Worm (Caenorhabditis elegans): ENCODE results near the gene amdh-1.

Gene amdh-1

DNA sequence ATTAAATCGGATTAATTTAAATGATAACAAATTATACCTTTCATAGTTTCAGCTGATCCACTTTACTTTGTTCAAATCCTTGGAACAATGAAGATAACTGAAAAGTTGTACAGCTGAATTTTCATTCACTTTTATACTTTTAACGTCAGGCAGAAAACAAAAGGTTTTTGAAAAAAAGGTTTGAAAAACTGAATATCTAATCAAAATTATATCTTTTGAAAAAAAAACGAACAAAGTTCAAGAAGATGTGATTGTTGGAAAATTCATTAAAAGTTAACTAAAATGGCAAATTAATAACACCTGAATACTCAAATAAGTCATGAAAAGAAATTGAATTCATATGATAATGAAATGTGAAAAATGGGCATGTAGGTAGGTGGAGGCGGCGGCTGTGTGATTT, 15.0 kb upstream of the amdh-1 start, which contains the start of gene T12A2.21:
Gene T12A2.21, minus strand, starts transcription at position 101 of the 400 bp plus-strand sequence.
- TF ChIP-seq nhr-129 (tag; optimal IDR thresholded peaks at IDR 0.05) (no peak), blmp-1 (tag; optimal IDR thresholded peaks at IDR 0.05; ENCODE audit: insufficient read depth) (no peak), unc-55 (GFP tag; optimal IDR thresholded peaks at IDR 0.05) (no peak), Y55F3AM.14 (GFP tag; optimal IDR thresholded peaks at IDR 0.05) (no peak), ztf-11 (tag; optimal IDR thresholded peaks at IDR 0.05) (no peak), fos-1 (tag; optimal IDR thresholded peaks at IDR 0.05) (no peak)

DNA sequence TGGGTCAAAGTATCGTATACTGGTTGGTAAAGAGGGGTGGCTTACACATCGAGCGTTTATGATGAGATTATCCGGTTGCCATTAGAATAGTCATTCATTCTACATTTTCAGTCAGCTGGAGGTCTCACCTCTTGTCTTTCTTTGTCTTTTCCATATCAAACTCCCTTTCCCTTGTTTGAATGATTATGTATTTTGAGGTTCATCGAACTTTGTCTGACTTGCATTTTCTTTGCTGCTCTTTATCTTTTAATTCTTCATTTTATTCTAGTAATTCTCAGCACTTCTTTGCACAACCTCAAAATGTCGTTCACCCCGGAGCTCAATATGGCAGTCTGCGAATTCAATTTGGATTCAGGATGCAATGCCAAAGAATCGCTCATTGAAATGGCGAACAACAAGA, 11.1 kb upstream of the amdh-1 start, which contains the start of gene T12A2.3:
Gene T12A2.3, plus strand, starts transcription at position 301 of the 400 bp plus-strand sequence.
- TF ChIP-seq alr-1 (tag; optimal IDR thresholded peaks at IDR 0.05) (no peak), unc-62 (GFP tag; optimal IDR thresholded peaks at IDR 0.05) (no peak), gmeb-1 (tag; optimal IDR thresholded peaks at IDR 0.05) (no peak), sma-9 (GFP tag; optimal IDR thresholded peaks at IDR 0.05) (no peak), sma-9 (tag; optimal IDR thresholded peaks at IDR 0.05) (no peak), nhr-129 (tag; optimal IDR thresholded peaks at IDR 0.05) (no peak), elt-3 (tag; optimal IDR thresholded peaks at IDR 0.05) (no peak), nhr-12 (tag; optimal IDR thresholded peaks at IDR 0.05) (no peak), mdl-1 (tag; optimal IDR thresholded peaks at IDR 0.05) (no peak), nhr-10 (tag; optimal IDR thresholded peaks at IDR 0.05) (no peak), ZK546.5 (tag; optimal IDR thresholded peaks at IDR 0.05) (no peak), blmp-1 (tag; optimal IDR thresholded peaks at IDR 0.05; ENCODE audit: insufficient read depth) (no peak), unc-39 (tag; optimal IDR thresholded peaks at IDR 0.05) (no peak), F13H6.1 (tag; optimal IDR thresholded peaks at IDR 0.05) (no peak), nhr-237 (tag; optimal IDR thresholded peaks at IDR 0.05) (no peak), ztf-1 (GFP tag; conservative IDR thresholded peaks at IDR 0.05) (no peak), fos-1 (tag; optimal IDR thresholded peaks at IDR 0.05) (no peak), ceh-16 (tag; optimal IDR thresholded peaks at IDR 0.05) (no peak), unc-55 (GFP tag; optimal IDR thresholded peaks at IDR 0.05) (no peak), nhr-23 (tag; optimal IDR thresholded peaks at IDR 0.05) (no peak)

DNA sequence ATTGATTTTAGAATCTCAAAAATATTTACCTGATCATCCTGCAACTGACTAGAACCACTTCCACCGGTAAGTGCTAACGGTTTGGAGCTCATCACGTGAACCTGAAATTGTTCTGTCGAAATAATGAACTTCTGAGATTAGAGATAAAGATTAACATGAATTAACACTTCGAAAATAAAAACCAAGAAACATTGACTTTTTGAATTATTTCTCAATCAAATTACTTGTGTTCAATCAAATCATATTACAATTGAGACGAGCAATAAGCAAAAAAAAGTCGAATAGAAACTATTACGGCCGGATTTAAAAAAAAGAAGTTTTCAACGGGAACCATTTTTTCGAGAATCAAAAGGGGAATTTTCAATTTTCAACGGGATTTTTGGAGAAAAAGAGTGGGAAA, 5.9 kb upstream of the amdh-1 start, which contains the start of gene bcas-2:
Gene bcas-2, minus strand, starts transcription at position 101 of the 400 bp plus-strand sequence.
- TF ChIP-seq unc-39 (tag; optimal IDR thresholded peaks at IDR 0.05) (no peak), egl-27 (tag; optimal IDR thresholded peaks at IDR 0.05) (no peak), sma-3 (GFP tag; optimal IDR thresholded peaks at IDR 0.05) (no peak), gmeb-1 (tag; optimal IDR thresholded peaks at IDR 0.05) (no peak), C34F6.9 (tag; optimal IDR thresholded peaks at IDR 0.05) (no peak), F13H6.1 (tag; optimal IDR thresholded peaks at IDR 0.05) (no peak), mab-5 (tag; optimal IDR thresholded peaks at IDR 0.05) (no peak), nhr-21 (tag; optimal IDR thresholded peaks at IDR 0.05) (no peak), nhr-237 (tag; optimal IDR thresholded peaks at IDR 0.05) (no peak), nhr-6 (tag; optimal IDR thresholded peaks at IDR 0.05) (no peak), nhr-77 (tag; optimal IDR thresholded peaks at IDR 0.05) (no peak), nhr-10 (tag; optimal IDR thresholded peaks at IDR 0.05) (no peak), lin-39 (tag; optimal IDR thresholded peaks at IDR 0.05) (no peak)

DNA sequence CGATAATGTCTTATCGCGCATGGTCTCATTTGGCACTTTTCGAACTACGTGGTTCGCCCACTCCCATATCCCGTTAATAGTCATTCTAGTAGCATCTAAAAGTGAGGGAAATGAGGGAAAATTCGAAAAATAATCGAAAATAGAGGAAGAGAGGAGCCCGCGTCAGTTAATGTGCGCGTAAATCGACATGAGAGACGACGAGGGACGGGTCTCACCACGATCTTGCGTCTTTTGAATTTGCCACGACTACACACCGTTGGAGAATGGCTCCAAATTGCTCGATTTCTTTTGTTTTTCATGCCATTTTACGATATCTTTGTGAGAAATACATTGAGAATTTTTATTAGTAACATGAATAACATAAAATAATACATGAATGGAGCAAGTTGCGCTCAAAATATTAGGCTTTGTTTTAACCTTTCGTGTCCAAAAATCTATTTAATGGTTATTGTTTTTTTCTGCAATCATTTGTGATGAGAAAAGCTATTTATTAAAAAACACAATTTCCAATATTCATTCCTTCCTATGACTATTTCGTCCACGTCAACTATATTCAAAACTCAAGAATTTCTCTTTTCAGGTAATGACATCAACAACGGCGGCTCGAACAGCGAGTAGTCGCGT, 3.4 kb upstream of the amdh-1 start, which contains the start of the genes gen-1 and stt-3:
Gene gen-1, minus strand, starts transcription at position 95 of the 624 bp plus-strand sequence.
Gene stt-3, plus strand, starts transcription at position 574 of the 624 bp plus-strand sequence.
- peak; percentile 18 for TF ChIP-seq C34F6.9 (tag; optimal IDR thresholded peaks at IDR 0.05)
- no peak for TF ChIP-seq lin-39 (tag; optimal IDR thresholded peaks at IDR 0.05)
- TF ChIP-seq ceh-16 (tag; optimal IDR thresholded peaks at IDR 0.05): no peak
- peak; percentile 43 for TF ChIP-seq nhr-129 (tag; optimal IDR thresholded peaks at IDR 0.05)
- TF ChIP-seq ztf-1 (GFP tag; conservative IDR thresholded peaks at IDR 0.05): no peak
- TF ChIP-seq peb-1 (tag; optimal IDR thresholded peaks at IDR 0.05): no peak
- peak; percentile 86 for TF ChIP-seq crh-2 (tag; optimal IDR thresholded peaks at IDR 0.05)
- TF ChIP-seq alr-1 (tag; optimal IDR thresholded peaks at IDR 0.05): no peak
- TF ChIP-seq mbf-1 (tag; optimal IDR thresholded peaks at IDR 0.05): no peak

DNA sequence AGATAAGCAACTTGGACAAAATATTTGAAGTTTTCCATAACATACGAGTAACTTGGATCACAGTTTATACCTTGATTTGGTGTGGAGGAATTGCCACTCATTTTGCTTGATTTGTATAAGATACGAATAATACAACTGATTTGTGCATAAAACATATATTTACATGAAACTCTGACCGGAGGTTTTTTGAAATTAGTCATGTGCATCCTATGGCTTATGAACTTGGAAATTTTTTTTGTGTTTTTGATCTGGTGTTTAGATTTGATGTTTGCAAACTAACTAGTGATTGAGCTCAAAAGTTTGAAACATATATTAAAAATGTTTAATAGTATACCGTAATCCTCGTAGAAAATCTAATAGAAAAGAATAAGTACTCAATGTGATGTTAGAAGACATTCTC, 3.1 kb downstream of the amdh-1 start, which contains the start of gene srg-8:
Gene srg-8, minus strand, starts transcription at position 101 of the 400 bp plus-strand sequence.
- TF ChIP-seq peb-1 (tag; optimal IDR thresholded peaks at IDR 0.05) (no peak), Y55F3AM.14 (GFP tag; optimal IDR thresholded peaks at IDR 0.05) (no peak), sma-3 (GFP tag; optimal IDR thresholded peaks at IDR 0.05) (no peak), R02D3.7 (tag; optimal IDR thresholded peaks at IDR 0.05) (no peak), nhr-11 (tag; optimal IDR thresholded peaks at IDR 0.05) (no peak), nhr-77 (tag; optimal IDR thresholded peaks at IDR 0.05) (no peak), F13H6.1 (tag; optimal IDR thresholded peaks at IDR 0.05) (no peak), snpc-4 (tag; optimal IDR thresholded peaks at IDR 0.05) (no peak), unc-39 (tag; optimal IDR thresholded peaks at IDR 0.05) (no peak), nhr-237 (tag; optimal IDR thresholded peaks at IDR 0.05) (no peak), unc-55 (GFP tag; optimal IDR thresholded peaks at IDR 0.05) (no peak), unc-62 (GFP tag; optimal IDR thresholded peaks at IDR 0.05) (no peak), aly-2 (tag; optimal IDR thresholded peaks at IDR 0.05) (no peak), gmeb-1 (tag; optimal IDR thresholded peaks at IDR 0.05) (no peak), ztf-4 (tag; optimal IDR thresholded peaks at IDR 0.05) (no peak), alr-1 (tag; optimal IDR thresholded peaks at IDR 0.05) (no peak), ztf-1 (GFP tag; conservative IDR thresholded peaks at IDR 0.05) (no peak)
